Fruit fly (Drosophila melanogaster) whole organism: ENCODE measurements around the gene CG15514.

ENCODE experiments used
- CG8478 ChIP-seq: fragments of >200 bp; optimal IDR thresholded peaks from 2 replicates; lab custom pipeline; 2018; ENCODE audit warnings: inconsistent platforms
- Dll ChIP-seq: fragments of >200 bp; optimal IDR thresholded peaks from 2 replicates; lab custom pipeline; 2017
- EcR ChIP-seq, 2 experiments: fragments of >200 bp; optimal IDR thresholded peaks; 2 replicates each; lab custom pipeline; 2017; ENCODE audit warnings: missing biosample characterization in 2 of 2, missing genetic modification characterization in 2 of 2, missing genetic modification reagents in 2 of 2

dm6 chr3R:29838751-29839150 lies 22.5 kb downstream of the CG15514 start:
- no peak for TF ChIP-seq CG8478 (lab: Kevin White, UChicago)
- no peak for TF ChIP-seq Dll (lab: Kevin White, UChicago)
- TF ChIP-seq EcR (GFP tag; optimal IDR thresholded peaks at IDR 0.05; lab: Kevin White, UChicago): no peak
